Worm (Caenorhabditis elegans): Measurements from ENCODE around the gene K08D10.13.

DNA sequence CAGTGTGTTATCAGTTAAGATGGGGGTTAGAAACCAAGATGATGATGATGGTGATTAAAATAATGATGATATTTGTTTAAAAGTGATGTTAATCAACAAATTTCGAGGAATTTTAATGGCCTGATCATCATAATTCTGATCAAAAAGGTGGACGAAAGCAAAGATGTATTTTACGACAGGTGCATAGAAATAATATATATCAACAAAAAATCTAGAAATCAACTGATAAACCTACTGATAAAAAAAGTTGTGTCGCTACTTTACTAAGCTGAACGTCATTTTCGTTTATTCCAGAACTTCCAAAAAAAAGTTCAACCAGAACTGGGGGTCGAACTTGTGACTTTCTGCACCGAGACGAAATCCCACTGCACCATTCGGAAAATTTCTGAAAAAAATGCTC is 48.3 kb downstream of the K08D10.13 start, which contains the start of gene mul-1:
- TF ChIP-seq nhr-11 (tag; optimal IDR thresholded peaks at IDR 0.05) (no peak), nhr-77 (tag; optimal IDR thresholded peaks at IDR 0.05) (no peak), R02D3.7 (tag; optimal IDR thresholded peaks at IDR 0.05) (no peak), nhr-23 (tag; optimal IDR thresholded peaks at IDR 0.05) (no peak), ceh-16 (tag; optimal IDR thresholded peaks at IDR 0.05) (no peak), nhr-25 (tag; optimal IDR thresholded peaks at IDR 0.05) (no peak), elt-3 (tag; optimal IDR thresholded peaks at IDR 0.05) (no peak), egl-27 (tag; optimal IDR thresholded peaks at IDR 0.05) (no peak), ceh-82 (tag; optimal IDR thresholded peaks at IDR 0.05) (no peak), aly-2 (tag; optimal IDR thresholded peaks at IDR 0.05) (no peak), nhr-237 (tag; optimal IDR thresholded peaks at IDR 0.05) (no peak), fos-1 (tag; optimal IDR thresholded peaks at IDR 0.05) (no peak), snpc-4 (tag; optimal IDR thresholded peaks at IDR 0.05) (no peak), skn-1 (tag; optimal IDR thresholded peaks at IDR 0.05) (no peak)
